Worm (Caenorhabditis elegans) whole organism, late embryonic: ENCODE results near the gene F49F1.14.

ENCODE experiments used
- pag-3 ChIP-seq: sonication (generic microtip); optimal IDR thresholded peaks from 2 replicates; lab custom pipeline; 2016; ENCODE audit warnings: missing compliant biosample characterization, missing genetic modification characterization, borderline replicate concordance
- pat-9 ChIP-seq: fragments of 200-800 bp; sonication (Bioruptor generic); optimal IDR thresholded peaks from 2 replicates; lab custom pipeline; 2018; ENCODE audit warnings: mild to moderate bottlenecking, missing genetic modification characterization, moderate library complexity, missing compliant biosample characterization
- pax-1 ChIP-seq: fragments of 150-350 bp; optimal IDR thresholded peaks from 2 replicates; lab custom pipeline; 2014; ENCODE audit warnings: missing biosample characterization, missing genetic modification characterization

DNA sequence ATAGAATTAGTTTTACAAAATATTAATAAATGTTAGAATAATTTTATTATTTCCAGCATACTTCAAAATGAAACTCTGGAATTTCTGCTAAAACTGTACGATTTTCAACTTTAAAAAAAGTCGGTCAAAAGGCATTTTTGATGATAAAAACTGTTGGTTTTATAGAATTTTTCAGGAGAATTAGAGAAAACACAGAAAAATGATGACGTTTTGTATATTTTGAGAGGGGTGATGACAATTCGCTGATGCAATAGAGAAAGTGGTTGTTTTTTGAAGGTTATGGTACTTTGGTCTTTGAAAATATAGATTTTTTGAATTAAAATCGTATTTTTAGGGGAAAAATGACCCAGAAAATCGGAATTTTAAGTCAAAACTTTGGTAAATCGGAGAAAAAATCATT is 27.3 kb downstream of the F49F1.14 start:
- TF ChIP-seq pat-9 (tag; lab: Kevin White, UChicago) (no peak), pax-1 (tag; lab: Kevin White, UChicago) (no peak), pag-3 (tag; lab: Kevin White, UChicago) (no peak)
